Worm (Caenorhabditis elegans): ENCODE data around the gene Y42H9AR.2.

DNA sequence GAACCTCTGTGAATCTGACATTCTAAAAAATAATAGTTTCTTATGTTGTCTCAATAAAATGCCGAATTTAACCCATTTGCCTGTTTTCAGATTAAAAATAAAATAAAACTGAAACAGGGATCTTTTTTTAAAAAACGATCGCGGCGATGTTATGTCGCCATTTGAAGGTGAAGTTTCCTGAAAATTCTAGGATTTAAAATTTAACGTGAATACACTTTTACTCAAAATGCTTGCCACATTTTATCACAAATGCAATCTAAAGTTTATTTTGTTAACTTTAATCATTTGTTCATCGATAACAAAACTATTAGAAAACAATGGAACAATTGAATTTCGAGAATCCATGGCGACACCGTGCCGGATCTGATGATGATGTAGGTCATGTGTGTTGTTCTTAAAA, at the start of gene Y42H9AR.2:
- no peak for TF ChIP-seq hlh-8 (tag; optimal IDR thresholded peaks at IDR 0.05)
- TF ChIP-seq fkh-10 (GFP tag; optimal IDR thresholded peaks at IDR 0.05) = no peak
- TF ChIP-seq ama-1 (optimal IDR thresholded peaks at IDR 0.05) = no peak
- TF ChIP-seq nhr-11 (tag; optimal IDR thresholded peaks at IDR 0.05) = no peak
- TF ChIP-seq unc-55 (GFP tag; optimal IDR thresholded peaks at IDR 0.05) = no peak
- TF ChIP-seq sox-2 (GFP tag; IDR thresholded peaks at IDR 0.05) = no peak
- no peak for TF ChIP-seq ceh-31 (tag; optimal IDR thresholded peaks at IDR 0.05)
- TF ChIP-seq tbx-2 (tag; optimal IDR thresholded peaks at IDR 0.05) = no peak
- TF ChIP-seq dmd-4 (tag; optimal IDR thresholded peaks at IDR 0.05; ENCODE audit: borderline replicate concordance) = no peak
- TF ChIP-seq lim-6 (tag; optimal IDR thresholded peaks at IDR 0.05) = no peak
- no peak for TF ChIP-seq nfya-1 (tag; optimal IDR thresholded peaks at IDR 0.05)
- TF ChIP-seq K09A11.1 (tag; optimal IDR thresholded peaks at IDR 0.05; ENCODE audit: insufficient read depth) = no peak
- no peak for TF ChIP-seq mec-3 (tag; optimal IDR thresholded peaks at IDR 0.05; ENCODE audit: borderline replicate concordance)
- TF ChIP-seq pha-4 (tag; optimal IDR thresholded peaks at IDR 0.05) = no peak
